Fruit fly (Drosophila melanogaster): Measurements from ENCODE around the gene CG7322.

The CG7322 gene

DNA sequence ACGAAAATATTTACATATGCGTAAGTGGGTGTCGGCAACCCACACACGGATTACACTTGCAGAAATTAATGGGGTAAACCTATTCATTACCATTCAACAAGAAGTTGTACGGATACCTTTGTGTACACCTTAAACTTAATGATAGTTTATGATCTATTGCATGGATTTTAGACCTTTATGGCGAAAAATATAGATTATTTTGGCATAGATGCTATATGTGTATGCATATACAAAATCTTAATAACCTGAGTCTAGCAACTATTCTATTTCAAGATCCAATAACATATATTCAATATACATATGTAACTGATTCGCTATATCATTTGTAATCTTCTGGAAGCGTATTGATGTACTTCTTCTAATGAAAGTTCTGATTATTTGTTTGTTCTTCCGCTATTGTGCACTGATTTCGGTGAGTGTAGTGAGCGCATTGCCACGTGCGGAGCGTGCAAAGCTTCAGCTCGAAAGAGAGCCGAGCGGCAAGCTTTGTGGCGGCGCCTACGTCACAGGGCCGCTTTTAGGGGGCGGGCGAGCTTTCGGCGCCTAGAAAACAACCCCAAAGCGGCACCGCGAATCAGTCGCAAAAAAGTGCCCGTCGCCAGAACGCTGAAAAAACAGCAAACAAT, 42.4 kb upstream of the CG7322 start, which contains the start of gene CG7378 (continued):
- TF ChIP-seq tin (GFP tag; optimal IDR thresholded peaks at IDR 0.05) (peak; percentile 28), HLH4C (GFP tag; IDR thresholded peaks at IDR 0.05; ENCODE audit: partially characterized antibody) (no peak), Fer2 (tag; optimal IDR thresholded peaks at IDR 0.05) (no peak), CG9609 (GFP tag; optimal IDR thresholded peaks at IDR 0.05) (no peak), Deaf1 (tag; optimal IDR thresholded peaks at IDR 0.05) (no peak), dmrt99B (tag; optimal IDR thresholded peaks at IDR 0.05) (peak; percentile 56), CG11085 (GFP tag; IDR thresholded peaks at IDR 0.05) (no peak), CG7271 (tag; optimal IDR thresholded peaks at IDR 0.05) (no peak), Meics (GFP tag; optimal IDR thresholded peaks at IDR 0.05) (peak; percentile 75), CG4328 (GFP tag; optimal IDR thresholded peaks at IDR 0.05) (peak; percentile 23), CG6765 (GFP tag; optimal IDR thresholded peaks at IDR 0.05) (peak; percentile 26), Oli (tag; optimal IDR thresholded peaks at IDR 0.05) (peak; percentile 38), corto (GFP tag; optimal IDR thresholded peaks at IDR 0.05) (no peak), ken (GFP tag; IDR thresholded peaks at IDR 0.05) (no peak), CG1529 (GFP tag; optimal IDR thresholded peaks at IDR 0.05) (no peak), CG1603 (tag; optimal IDR thresholded peaks at IDR 0.05) (no peak), CG2199 (GFP tag; IDR thresholded peaks at IDR 0.05) (no peak), esg (GFP tag; conservative IDR thresholded peaks at IDR 0.05) (0 out of 2 replicates have a peak, but pooled peaks have one; percentile 22), Hsf (GFP tag; optimal IDR thresholded peaks at IDR 0.05) (no peak), Mrtf (GFP tag; IDR thresholded peaks at IDR 0.05) (peak; percentile 50; the same call in 2 of the 3 replicates), fd102C (GFP tag; optimal IDR thresholded peaks at IDR 0.05) (no peak), CG10654 (GFP tag; optimal IDR thresholded peaks at IDR 0.05) (peak; percentile 8), CG11504 (tag; optimal IDR thresholded peaks at IDR 0.05) (peak; percentile 71), zen2 (GFP tag; IDR thresholded peaks at IDR 0.05; ENCODE audit: partially characterized antibody) (no peak), Jarid2 (GFP tag; optimal IDR thresholded peaks at IDR 0.05) (peak; percentile 7), Hr51 (GFP tag; optimal IDR thresholded peaks at IDR 0.05) (peak in 1 of 2 experiments; percentile 44), CoRest (tag; optimal IDR thresholded peaks at IDR 0.05) (peak; percentile 47), pnt (GFP tag; optimal IDR thresholded peaks at IDR 0.05) (peak; percentile 40), Antp (GFP tag; optimal IDR thresholded peaks at IDR 0.05) (peak; percentile 22), ftz-f1 (GFP tag; optimal IDR thresholded peaks at IDR 0.05) (no peak), tna (GFP tag; IDR thresholded peaks at IDR 0.05; ENCODE audit: partially characterized antibody) (no peak), sob (GFP tag; IDR thresholded peaks at IDR 0.05) (0 out of 2 replicates have a peak, but pooled peaks have one; percentile 8), CG10147 (GFP tag; optimal IDR thresholded peaks at IDR 0.05) (peak; percentile 61), Bteb2 (GFP tag; optimal IDR thresholded peaks at IDR 0.05) (no peak), ind (GFP tag; optimal IDR thresholded peaks at IDR 0.05) (peak; percentile 32), trh (GFP tag; optimal IDR thresholded peaks at IDR 0.05) (no peak), dan (GFP tag; IDR thresholded peaks at IDR 0.05) (no peak), Med (GFP tag) (peak; percentile 82), Hmr (GFP tag; optimal IDR thresholded peaks at IDR 0.05) (peak; percentile 64), gsb-n (tag; optimal IDR thresholded peaks at IDR 0.05) (no peak), Blimp-1 (GFP tag; optimal IDR thresholded peaks at IDR 0.05) (no peak), CG6854 (GFP tag; optimal IDR thresholded peaks at IDR 0.05) (peak; percentile 25), CG4730 (GFP tag; IDR thresholded peaks at IDR 0.05) (no peak), CG10321 (GFP tag; IDR thresholded peaks at IDR 0.05) (no peak), CG12236 (GFP tag; optimal IDR thresholded peaks at IDR 0.05) (no peak), CG2129 (GFP tag; IDR thresholded peaks at IDR 0.05; ENCODE audit: partially characterized antibody) (no peak), CG10274 (GFP tag; optimal IDR thresholded peaks at IDR 0.05) (peak; percentile 48), CG1233 (GFP tag; optimal IDR thresholded peaks at IDR 0.05) (peak; percentile 17), eyg (GFP tag; optimal IDR thresholded peaks at IDR 0.05) (no peak)
